Worm (Caenorhabditis elegans): ENCODE data around the gene K06A4.6.

- TF ChIP-seq nhr-237 (tag; optimal IDR thresholded peaks at IDR 0.05) (no peak), blmp-1 (tag; optimal IDR thresholded peaks at IDR 0.05) (no peak), ham-2 (GFP tag; optimal IDR thresholded peaks at IDR 0.05) (no peak), elt-1 (tag; optimal IDR thresholded peaks at IDR 0.05; ENCODE audit: borderline replicate concordance, insufficient read depth) (no peak), tbx-8 (GFP tag; optimal IDR thresholded peaks at IDR 0.05) (no peak), elt-3 (tag; optimal IDR thresholded peaks at IDR 0.05) (no peak), mep-1 (tag; optimal IDR thresholded peaks at IDR 0.05) (no peak), unc-62 (GFP tag; optimal IDR thresholded peaks at IDR 0.05) (no peak), ces-1 (GFP tag; optimal IDR thresholded peaks at IDR 0.05) (no peak), nhr-28 (tag; optimal IDR thresholded peaks at IDR 0.05) (no peak), pha-4 (tag; optimal IDR thresholded peaks at IDR 0.05) (no peak)
These were observed 38.4 kb upstream of the K06A4.6 start, which contains the start of gene C50F4.8 for ce11 chrV:9518832-9519231.

All from whole organism, mixed stage, embryonic.